Worm (Caenorhabditis elegans) whole organism, L4/young adult: Measurements from ENCODE around the gene C18B2.3.

Source experiments
- W03F9.2 ChIP-seq: fragments of 150-350 bp; optimal IDR thresholded peaks from 2 replicates; lab custom pipeline; 2014; ENCODE audit warnings: missing biosample characterization, missing genetic modification characterization
- him-1 ChIP-seq: sonication (generic microtip); optimal IDR thresholded peaks from 2 replicates; lab custom pipeline; 2016; ENCODE audit warnings: missing genotype, missing genetic modification reagents, missing genetic modification characterization, missing compliant biosample characterization

ce11 chrX:3596967-3597366 is 4.7 kb upstream of the C18B2.3 start:
- TF ChIP-seq W03F9.2 (tag; lab: Kevin White, UChicago): no peak
- no peak for TF ChIP-seq him-1 (tag; lab: Kevin White, UChicago)
